Worm (Caenorhabditis elegans): ENCODE measurements around the gene clec-22.

DNA sequence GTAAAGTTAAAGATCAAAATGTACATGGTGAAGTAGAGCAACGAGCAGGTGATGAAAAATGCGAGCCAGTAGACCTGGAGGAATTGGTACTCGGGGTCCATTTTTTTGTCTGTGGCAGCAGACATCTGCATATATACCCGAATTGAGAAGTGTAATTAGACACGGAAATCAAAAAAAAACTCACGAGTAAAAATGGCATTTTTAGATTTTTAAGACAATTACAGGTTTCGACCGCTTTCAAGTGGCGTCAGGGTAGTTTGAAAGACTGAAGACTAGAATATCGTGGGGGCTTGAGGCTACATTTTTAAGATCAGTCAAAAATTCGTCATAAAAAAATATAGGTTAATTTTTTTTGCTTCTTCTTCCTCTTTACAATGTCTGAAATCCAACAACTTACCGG lies 44.5 kb downstream of the clec-22 start, which contains the start of gene srd-68:
- no peak for TF ChIP-seq elt-3 (tag; optimal IDR thresholded peaks at IDR 0.05)
- no peak for TF ChIP-seq pqm-1 (tag; optimal IDR thresholded peaks at IDR 0.05)
- TF ChIP-seq nhr-11 (tag; optimal IDR thresholded peaks at IDR 0.05), result no peak
- TF ChIP-seq zag-1 (tag; optimal IDR thresholded peaks at IDR 0.05), result no peak
- no peak for TF ChIP-seq nhr-237 (tag; optimal IDR thresholded peaks at IDR 0.05)
- TF ChIP-seq nhr-43 (tag; optimal IDR thresholded peaks at IDR 0.05; ENCODE audit: poor library complexity, severe bottlenecking), result no peak
- TF ChIP-seq ceh-82 (tag; optimal IDR thresholded peaks at IDR 0.05), result no peak
- TF ChIP-seq jun-1 (tag; optimal IDR thresholded peaks at IDR 0.05), result no peak
- TF ChIP-seq nhr-12 (tag; optimal IDR thresholded peaks at IDR 0.05), result no peak
- TF ChIP-seq unc-62 (GFP tag; optimal IDR thresholded peaks at IDR 0.05), result no peak
- TF ChIP-seq tbx-2 (tag; optimal IDR thresholded peaks at IDR 0.05), result no peak
- TF ChIP-seq mml-1 (tag; optimal IDR thresholded peaks at IDR 0.05), result no peak
- TF ChIP-seq nhr-28 (tag; optimal IDR thresholded peaks at IDR 0.05), result no peak
- TF ChIP-seq sea-2 (GFP tag; optimal IDR thresholded peaks at IDR 0.05), result no peak
